Worm (Caenorhabditis elegans) whole organism, midembryonic: ENCODE results near the gene Y39A1A.24.

ENCODE experiments used
- T22C8.4 ChIP-seq: fragments of 200-800 bp; sonication (Bioruptor generic); IDR thresholded peaks from 2 replicates; pipeline ENCODE4 v1.3.6; 2022; ENCODE audit warnings: missing genetic modification characterization, missing compliant biosample characterization
- cog-1 ChIP-seq: sonication (generic microtip); optimal IDR thresholded peaks from 2 replicates; lab custom pipeline; 2016; ENCODE audit warnings: missing genetic modification characterization, missing compliant biosample characterization
- flt-1 ChIP-seq: fragments of 200-800 bp; sonication (Bioruptor generic); IDR thresholded peaks from 2 replicates; pipeline ENCODE4 v1.3.6; 2022; ENCODE audit warnings: missing genetic modification characterization, missing compliant biosample characterization
- klf-2 ChIP-seq: fragments of 200-800 bp; sonication (Bioruptor generic); conservative IDR thresholded peaks from 2 replicates; pipeline ENCODE4 v1.3.6; 2022; ENCODE audit warnings: missing genetic modification reagents, missing genetic modification characterization, missing compliant biosample characterization
- med-1 ChIP-seq: sonication (generic microtip); optimal IDR thresholded peaks from 2 replicates; lab custom pipeline; 2017; ENCODE audit warnings: missing genetic modification characterization, mild to moderate bottlenecking, missing compliant biosample characterization, antibody characterized with exemption, missing genetic modification reagents; ENCODE audit not compliant: insufficient read depth
- ref-1 ChIP-seq: fragments of 200-800 bp; sonication (Bioruptor generic); conservative IDR thresholded peaks from 2 replicates; pipeline ENCODE4 v1.3.6; 2022; ENCODE audit warnings: missing genetic modification reagents, missing genetic modification characterization, missing compliant biosample characterization
- tab-1 ChIP-seq: fragments of 200-800 bp; sonication (Bioruptor generic); IDR thresholded peaks from 2 replicates; pipeline ENCODE4 v1.3.6; 2022; ENCODE audit warnings: missing genetic modification characterization, missing compliant biosample characterization
- ztf-23 ChIP-seq: fragments of 200-800 bp; sonication (Bioruptor generic); IDR thresholded peaks from 2 replicates; pipeline ENCODE4 v1.3.6; 2022; ENCODE audit warnings: missing genetic modification reagents, missing genetic modification characterization, missing compliant biosample characterization
- ztf-29 ChIP-seq: fragments of 200-800 bp; sonication (Bioruptor generic); IDR thresholded peaks from 2 replicates; pipeline ENCODE4 v1.3.6; 2022; ENCODE audit warnings: missing genetic modification reagents, missing genetic modification characterization, missing compliant biosample characterization

ce11 chrIII:10629795-10630194 lies 17.4 kb downstream of the Y39A1A.24 start:
- TF ChIP-seq med-1 (GFP tag; lab: Kevin White, UChicago) (no peak), ref-1 (GFP tag; lab: Robert Waterston, UW) (no peak), ztf-23 (GFP tag; lab: Robert Waterston, UW) (no peak), flt-1 (GFP tag; lab: Robert Waterston, UW) (no peak), T22C8.4 (GFP tag; lab: Robert Waterston, UW) (no peak), cog-1 (tag; lab: Kevin White, UChicago) (no peak), klf-2 (no peak), ztf-29 (GFP tag; lab: Robert Waterston, UW) (no peak), tab-1 (GFP tag; lab: Robert Waterston, UW) (no peak)
